Worm (Caenorhabditis elegans): ENCODE results near the gene ZC412.10.

- TF ChIP-seq ceh-43 (GFP tag; optimal IDR thresholded peaks at IDR 0.05) (no peak), unc-62 (GFP tag; optimal IDR thresholded peaks at IDR 0.05) (no peak), pha-4 (tag; optimal IDR thresholded peaks at IDR 0.05) (no peak), blmp-1 (tag; optimal IDR thresholded peaks at IDR 0.05) (no peak), snpc-4 (tag; optimal IDR thresholded peaks at IDR 0.05) (no peak), nhr-12 (tag; optimal IDR thresholded peaks at IDR 0.05) (no peak), elt-3 (tag; optimal IDR thresholded peaks at IDR 0.05) (no peak), lin-13 (tag; optimal IDR thresholded peaks at IDR 0.05) (no peak), mls-2 (tag; optimal IDR thresholded peaks at IDR 0.05) (peak; percentile 20), nhr-76 (tag; optimal IDR thresholded peaks at IDR 0.05) (no peak), nhr-28 (tag; optimal IDR thresholded peaks at IDR 0.05) (no peak)
Observed at ce11 chrV:14851206-14851605, 25.4 kb downstream of the ZC412.10 start.

All from whole organism, mixed stage, embryonic.